Worm (Caenorhabditis elegans): ENCODE data around the gene C45H4.14.

Gene C45H4.14

DNA sequence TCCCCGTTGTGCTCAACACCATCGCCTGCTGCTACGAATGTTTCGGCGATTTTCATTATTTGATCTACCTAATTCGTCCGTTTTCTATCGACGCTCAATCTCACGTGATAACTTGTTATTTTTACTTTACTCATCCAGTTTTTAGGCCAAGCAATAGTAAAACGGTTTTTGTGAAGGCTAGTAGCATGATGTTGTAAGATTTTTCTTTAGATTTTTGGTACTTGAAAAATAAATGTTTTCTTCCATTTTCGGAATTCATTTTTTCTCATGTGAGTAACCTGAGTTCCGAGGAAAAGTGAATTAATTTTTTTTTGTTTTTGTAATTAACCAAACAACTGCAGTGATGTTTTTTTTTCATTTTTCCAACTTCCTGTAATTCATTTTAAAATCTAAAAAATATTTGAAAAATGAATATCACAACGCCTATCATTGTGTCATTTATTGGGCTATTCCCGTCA, 18.1 kb upstream of the C45H4.14 start, which contains the start of gene srbc-17:
TSS of gene srbc-17 (plus strand) at position 408 of the 458 bp plus-strand sequence.
- TF ChIP-seq ceh-82 (tag; optimal IDR thresholded peaks at IDR 0.05) (no peak), aly-2 (tag; optimal IDR thresholded peaks at IDR 0.05) (no peak), nhr-28 (tag; optimal IDR thresholded peaks at IDR 0.05) (no peak), ztf-11 (tag; optimal IDR thresholded peaks at IDR 0.05) (no peak), elt-3 (tag; optimal IDR thresholded peaks at IDR 0.05) (no peak), sea-2 (GFP tag; optimal IDR thresholded peaks at IDR 0.05) (no peak), skn-1 (tag; optimal IDR thresholded peaks at IDR 0.05) (no peak), ama-1 (optimal IDR thresholded peaks at IDR 0.05) (no peak), unc-62 (GFP tag; optimal IDR thresholded peaks at IDR 0.05) (no peak), lin-39 (tag; optimal IDR thresholded peaks at IDR 0.05) (no peak), zag-1 (tag; optimal IDR thresholded peaks at IDR 0.05) (no peak), fos-1 (tag; optimal IDR thresholded peaks at IDR 0.05) (no peak), nfya-1 (tag; optimal IDR thresholded peaks at IDR 0.05; ENCODE audit: insufficient read depth) (no peak), R02D3.7 (tag; optimal IDR thresholded peaks at IDR 0.05) (no peak), eor-1 (tag; optimal IDR thresholded peaks at IDR 0.05) (no peak), ztf-4 (tag; optimal IDR thresholded peaks at IDR 0.05) (no peak), unc-39 (tag; optimal IDR thresholded peaks at IDR 0.05) (no peak), elt-2 (tag; optimal IDR thresholded peaks at IDR 0.05) (no peak)

DNA sequence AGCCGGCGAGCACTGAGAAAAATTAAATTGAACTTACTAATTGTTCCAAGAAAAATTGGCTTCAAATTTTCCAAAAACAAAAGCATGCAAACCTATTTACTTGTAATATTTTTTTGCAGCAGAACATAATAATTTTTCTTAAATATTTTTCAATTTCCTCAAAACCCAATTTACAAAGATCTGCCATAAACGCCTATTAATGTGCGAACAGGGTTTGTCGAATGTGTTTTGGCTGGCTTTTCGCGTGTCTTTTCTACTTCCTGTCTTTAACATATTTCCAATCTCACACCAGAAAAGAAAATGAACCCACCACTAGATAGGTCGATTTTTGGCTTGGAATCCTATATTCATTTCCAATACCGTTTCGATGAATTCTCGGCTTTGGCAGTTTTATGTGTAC, 16.0 kb upstream of the C45H4.14 start, which contains the start of gene C45H4.18:
TSS of gene C45H4.18 (plus strand) at position 301 of the 400 bp plus-strand sequence.
- no peak for TF ChIP-seq nhr-77 (tag; optimal IDR thresholded peaks at IDR 0.05)
- no peak for TF ChIP-seq elt-2 (tag; optimal IDR thresholded peaks at IDR 0.05)
- TF ChIP-seq mml-1 (tag; optimal IDR thresholded peaks at IDR 0.05): no peak
- no peak for TF ChIP-seq aly-2 (tag; optimal IDR thresholded peaks at IDR 0.05)
- no peak for TF ChIP-seq eor-1 (tag; optimal IDR thresholded peaks at IDR 0.05)
- no peak for TF ChIP-seq lin-39 (tag; optimal IDR thresholded peaks at IDR 0.05)
- no peak for TF ChIP-seq ceh-28 (tag; optimal IDR thresholded peaks at IDR 0.05)
- TF ChIP-seq mdl-1 (tag; optimal IDR thresholded peaks at IDR 0.05): no peak
- TF ChIP-seq ceh-16 (tag; optimal IDR thresholded peaks at IDR 0.05): no peak
- TF ChIP-seq lin-15B (tag; optimal IDR thresholded peaks at IDR 0.05): no peak
- TF ChIP-seq nhr-12 (tag; optimal IDR thresholded peaks at IDR 0.05): no peak
- TF ChIP-seq lsy-12 (tag; optimal IDR thresholded peaks at IDR 0.05): no peak
- no peak for TF ChIP-seq ztf-4 (tag; optimal IDR thresholded peaks at IDR 0.05)

DNA sequence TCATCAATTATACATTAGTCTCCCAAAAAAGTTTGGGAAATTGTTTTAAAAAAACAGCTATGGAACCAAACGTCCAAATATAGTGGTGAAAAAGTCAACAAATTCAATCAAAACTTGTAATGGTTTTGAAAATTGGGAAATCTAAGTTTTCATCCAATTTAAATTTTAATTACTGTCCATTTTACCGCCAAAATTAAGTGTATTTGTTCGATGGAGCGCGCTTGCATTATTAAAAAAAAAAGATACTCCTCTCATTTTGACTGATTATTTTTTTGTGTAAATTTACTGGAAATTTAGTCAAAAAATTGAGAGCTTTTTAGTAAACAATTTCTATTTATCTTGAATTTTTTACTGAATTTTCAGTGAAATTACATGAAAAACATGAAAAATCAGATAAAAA, 15.2 kb upstream of the C45H4.14 start:
- TF ChIP-seq ceh-16 (tag; optimal IDR thresholded peaks at IDR 0.05) (no peak), fos-1 (tag; optimal IDR thresholded peaks at IDR 0.05) (no peak), lsy-12 (tag; optimal IDR thresholded peaks at IDR 0.05) (no peak), ztf-4 (tag; optimal IDR thresholded peaks at IDR 0.05) (no peak), zag-1 (tag; optimal IDR thresholded peaks at IDR 0.05) (no peak), lin-39 (tag; optimal IDR thresholded peaks at IDR 0.05) (no peak), aly-2 (tag; optimal IDR thresholded peaks at IDR 0.05) (no peak), elt-2 (tag; optimal IDR thresholded peaks at IDR 0.05) (no peak), lin-15B (tag; optimal IDR thresholded peaks at IDR 0.05) (no peak), nhr-237 (tag; optimal IDR thresholded peaks at IDR 0.05) (no peak), nhr-12 (tag; optimal IDR thresholded peaks at IDR 0.05) (no peak), elt-3 (tag; optimal IDR thresholded peaks at IDR 0.05) (no peak), egl-27 (tag; optimal IDR thresholded peaks at IDR 0.05) (no peak)

DNA sequence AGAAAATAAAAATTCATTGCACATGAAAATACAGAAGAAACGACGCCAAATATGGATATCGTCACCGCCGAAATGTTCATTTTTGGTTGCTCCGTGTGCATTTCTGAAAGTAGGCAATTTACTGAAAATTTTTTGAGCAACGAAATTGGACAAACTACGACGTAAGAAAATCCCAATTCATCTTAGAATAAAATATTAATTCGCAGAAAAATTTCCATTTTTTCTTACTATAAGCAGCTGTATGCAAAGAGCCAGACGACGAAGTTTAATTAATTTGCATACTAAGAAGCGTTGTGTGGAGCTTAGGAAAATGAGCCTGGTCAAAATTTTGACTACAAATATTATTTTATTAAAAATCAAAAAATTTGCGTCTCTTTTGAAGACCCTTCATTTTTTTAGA, 7.4 kb upstream of the C45H4.14 start, which contains the start of gene srbc-19:
TSS of gene srbc-19 (minus strand) at position 101 of the 400 bp plus-strand sequence.
- no peak for TF ChIP-seq ztf-11 (tag; optimal IDR thresholded peaks at IDR 0.05)
- TF ChIP-seq aly-2 (tag; optimal IDR thresholded peaks at IDR 0.05): no peak
- TF ChIP-seq skn-1 (tag; optimal IDR thresholded peaks at IDR 0.05): no peak
- no peak for TF ChIP-seq egl-5 (tag; optimal IDR thresholded peaks at IDR 0.05)
- TF ChIP-seq nhr-76 (tag; optimal IDR thresholded peaks at IDR 0.05): no peak
- no peak for TF ChIP-seq unc-39 (tag; optimal IDR thresholded peaks at IDR 0.05)
- TF ChIP-seq nhr-237 (tag; optimal IDR thresholded peaks at IDR 0.05): no peak
- TF ChIP-seq egl-27 (tag; optimal IDR thresholded peaks at IDR 0.05): no peak

DNA sequence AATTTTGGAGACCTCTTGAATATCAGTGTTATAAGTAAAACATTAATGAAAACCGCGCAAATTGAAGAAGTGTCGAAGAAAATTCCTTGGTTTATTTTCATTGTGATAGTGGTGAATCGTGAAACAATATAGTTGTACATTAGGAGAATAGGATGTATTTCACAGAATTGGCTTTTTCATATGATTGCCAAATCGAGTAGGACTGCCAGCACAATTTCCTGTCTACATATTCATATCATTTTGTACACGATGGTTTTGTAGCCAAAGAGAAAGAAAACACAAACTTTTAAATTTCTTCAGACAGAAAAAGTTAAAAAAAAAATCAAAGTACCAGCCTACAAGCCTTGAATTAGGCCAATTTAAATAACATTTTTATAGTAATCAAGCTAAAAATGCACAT, 4.5 kb upstream of the C45H4.14 start, which contains the start of gene str-255:
TSS of gene str-255 (minus strand) at position 101 of the 400 bp plus-strand sequence.
- TF ChIP-seq egl-5 (tag; optimal IDR thresholded peaks at IDR 0.05) (no peak), elt-3 (tag; optimal IDR thresholded peaks at IDR 0.05) (no peak), ceh-16 (tag; optimal IDR thresholded peaks at IDR 0.05) (no peak), daf-12 (tag; optimal IDR thresholded peaks at IDR 0.05) (no peak), lin-15B (tag; optimal IDR thresholded peaks at IDR 0.05) (no peak), ztf-11 (tag; optimal IDR thresholded peaks at IDR 0.05) (no peak), mdl-1 (tag; optimal IDR thresholded peaks at IDR 0.05) (no peak), nhr-28 (tag; optimal IDR thresholded peaks at IDR 0.05) (no peak), mml-1 (tag; optimal IDR thresholded peaks at IDR 0.05) (no peak), unc-39 (tag; optimal IDR thresholded peaks at IDR 0.05) (no peak), ama-1 (optimal IDR thresholded peaks at IDR 0.05) (no peak), eor-1 (tag; optimal IDR thresholded peaks at IDR 0.05) (no peak), ceh-82 (tag; optimal IDR thresholded peaks at IDR 0.05) (no peak), unc-62 (GFP tag; optimal IDR thresholded peaks at IDR 0.05) (no peak), ztf-4 (tag; optimal IDR thresholded peaks at IDR 0.05) (no peak), snpc-4 (tag; optimal IDR thresholded peaks at IDR 0.05) (no peak), elt-2 (tag; optimal IDR thresholded peaks at IDR 0.05) (no peak)

Measured in whole organism, L3 larva.